Fruit fly (Drosophila melanogaster): ENCODE results near the gene Crag.

Crag gene

DNA sequence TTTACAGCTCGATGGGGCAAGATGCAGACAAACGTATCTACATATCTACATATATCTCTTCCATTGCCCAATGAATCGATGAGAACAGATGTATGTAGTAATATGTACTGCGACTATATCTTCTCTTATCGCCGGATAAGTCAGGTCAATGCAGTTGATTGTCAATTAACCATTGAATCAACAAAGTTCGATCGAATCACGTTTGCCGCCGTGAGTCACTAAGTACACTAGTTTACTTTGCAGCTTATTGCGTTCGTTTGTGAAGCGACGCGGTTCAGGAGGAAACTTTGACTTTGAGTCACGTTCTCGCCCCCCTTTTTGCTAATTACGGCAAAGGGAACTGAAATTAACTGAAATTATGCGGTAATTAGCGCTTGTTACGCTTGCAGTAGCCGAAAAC, 11.0 kb upstream of the Crag start (continued):
- TF ChIP-seq CG32006 (GFP tag; optimal IDR thresholded peaks at IDR 0.05) (no peak), fd59A (GFP tag; optimal IDR thresholded peaks at IDR 0.05) (no peak), CG10669 (GFP tag; optimal IDR thresholded peaks at IDR 0.05) (peak; percentile 35), fkh (GFP tag; optimal IDR thresholded peaks at IDR 0.05) (no peak), Sox14 (GFP tag; optimal IDR thresholded peaks at IDR 0.05) (no peak), CG6792 (GFP tag; optimal IDR thresholded peaks at IDR 0.05) (no peak), Eip93F (GFP tag; optimal IDR thresholded peaks at IDR 0.05) (no peak)

DNA sequence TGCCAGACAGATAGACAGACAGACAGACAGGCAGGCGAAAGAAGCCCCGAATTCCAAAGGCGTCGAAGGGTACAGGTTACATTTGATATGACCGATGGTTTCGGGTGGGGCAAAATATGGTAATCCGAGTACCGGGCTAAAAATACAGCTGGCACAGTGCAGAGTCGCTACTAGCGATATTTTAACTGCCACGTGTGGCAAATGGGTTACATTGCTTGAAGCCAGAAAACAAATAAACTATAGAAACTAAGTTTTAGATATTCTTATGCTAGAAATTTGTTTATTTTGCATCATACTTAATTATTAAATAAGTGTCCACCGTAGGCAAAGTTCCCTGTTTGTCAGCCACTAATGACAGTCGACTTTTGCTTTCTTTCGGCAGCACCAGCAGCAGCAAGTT, 8.7 kb upstream of the Crag start:
- no peak for TF ChIP-seq pdm3 (GFP tag; optimal IDR thresholded peaks at IDR 0.05)
- TF ChIP-seq Eip78C (GFP tag) = peak; percentile 43
- no peak for TF ChIP-seq dsx (GFP tag; optimal IDR thresholded peaks at IDR 0.05; ENCODE audit: poor library complexity, severe bottlenecking)

DNA sequence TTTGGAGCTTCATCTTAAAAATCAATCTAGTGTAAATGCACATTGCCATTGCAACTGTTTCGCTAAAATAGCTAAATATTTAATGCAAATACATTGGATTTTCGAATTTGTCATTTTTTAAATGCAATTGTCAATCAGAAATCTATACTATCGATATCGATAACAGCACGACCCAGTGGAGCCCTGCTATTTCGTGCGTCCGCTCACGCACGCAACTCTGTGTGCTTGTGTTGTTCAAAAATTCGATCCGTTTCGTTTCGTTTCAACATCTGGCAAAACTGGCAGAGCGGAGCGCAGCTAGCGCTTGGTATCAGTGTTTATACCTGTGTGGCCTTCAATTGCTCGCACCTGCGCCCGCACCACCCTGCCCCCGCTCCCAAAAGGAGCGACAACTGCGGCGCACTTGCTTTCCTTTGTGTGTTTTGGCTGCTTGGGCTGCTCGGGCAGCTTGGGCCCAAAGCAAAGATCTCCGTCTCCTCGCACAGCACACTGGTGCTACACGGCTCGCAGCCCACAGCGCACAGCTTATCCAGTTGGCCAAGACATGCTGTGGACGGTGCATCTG, 3.1 kb upstream of the Crag start, which contains the start of gene CG12081:
Gene CG12081 (plus strand): TSS at position 205 of the 565 bp plus-strand sequence.
- TF ChIP-seq fkh (GFP tag; optimal IDR thresholded peaks at IDR 0.05) = peak; percentile 48
- no peak for TF ChIP-seq CG11294 (GFP tag; IDR thresholded peaks at IDR 0.05)
- TF ChIP-seq achi (GFP tag; optimal IDR thresholded peaks at IDR 0.05) = peak; percentile 46
- peak; percentile 54 for TF ChIP-seq Sox14 (GFP tag; optimal IDR thresholded peaks at IDR 0.05)
- peak; percentile 44 for TF ChIP-seq Eip78C (GFP tag)
- TF ChIP-seq Eip75B (GFP tag; optimal IDR thresholded peaks at IDR 0.05) = no peak
- peak; percentile 24 for TF ChIP-seq esn (GFP tag; optimal IDR thresholded peaks at IDR 0.05)
- 0 out of 3 replicates have a peak, but pooled peaks have one; percentile 7 for TF ChIP-seq CG6163 (GFP tag; IDR thresholded peaks at IDR 0.05)
- TF ChIP-seq lz (GFP tag; optimal IDR thresholded peaks at IDR 0.05) = peak; percentile 19

- TF ChIP-seq Met (GFP tag; optimal IDR thresholded peaks at IDR 0.05) (peak; percentile 36), CG15336 (GFP tag; IDR thresholded peaks at IDR 0.05) (no peak), net (GFP tag; optimal IDR thresholded peaks at IDR 0.05) (peak; percentile 48), ss (GFP tag; optimal IDR thresholded peaks at IDR 0.05) (peak; percentile 87 to 92), pdm3 (GFP tag; optimal IDR thresholded peaks at IDR 0.05) (no peak), CG6792 (GFP tag; optimal IDR thresholded peaks at IDR 0.05) (no peak), acj6 (GFP tag; optimal IDR thresholded peaks at IDR 0.05) (no peak), CG8319 (GFP tag; optimal IDR thresholded peaks at IDR 0.05) (no peak), OdsH (GFP tag; optimal IDR thresholded peaks at IDR 0.05) (no peak), dsx (GFP tag; optimal IDR thresholded peaks at IDR 0.05; ENCODE audit: poor library complexity, severe bottlenecking) (peak; percentile 68), cyc (GFP tag; optimal IDR thresholded peaks at IDR 0.05) (peak; percentile 6), Smox (GFP tag; optimal IDR thresholded peaks at IDR 0.05) (no peak), CG6276 (GFP tag; optimal IDR thresholded peaks at IDR 0.05) (peak; percentile 83), salr (GFP tag; optimal IDR thresholded peaks at IDR 0.05) (no peak), CG10669 (GFP tag; optimal IDR thresholded peaks at IDR 0.05) (peak; percentile 56), fkh (GFP tag; optimal IDR thresholded peaks at IDR 0.05) (no peak), CG7368 (GFP tag; optimal IDR thresholded peaks at IDR 0.05) (peak; percentile 31), Hr4 (GFP tag; optimal IDR thresholded peaks at IDR 0.05) (peak; percentile 38), Sox14 (GFP tag; optimal IDR thresholded peaks at IDR 0.05) (peak; percentile 16), Ets21C (GFP tag; optimal IDR thresholded peaks at IDR 0.05) (peak; percentile 10), Sox15 (GFP tag; optimal IDR thresholded peaks at IDR 0.05) (no peak), CG3919 (GFP tag; optimal IDR thresholded peaks at IDR 0.05) (peak; percentile 44), CG8632 (GFP tag; optimal IDR thresholded peaks at IDR 0.05) (no peak), CG31627 (GFP tag; optimal IDR thresholded peaks at IDR 0.05) (peak; percentile 9), Eip78C (GFP tag) (peak; percentile 72), Eip93F (GFP tag; optimal IDR thresholded peaks at IDR 0.05) (no peak), CG6163 (GFP tag; IDR thresholded peaks at IDR 0.05) (peak; percentile 38; the same call in 2 of the 3 replicates), fd85E (GFP tag; optimal IDR thresholded peaks at IDR 0.05) (no peak), Hr39 (GFP tag; optimal IDR thresholded peaks at IDR 0.05) (peak; percentile 9), spab (GFP tag; optimal IDR thresholded peaks at IDR 0.05) (peak; percentile 62), Gug (GFP tag; IDR thresholded peaks at IDR 0.05) (0 out of 2 replicates have a peak, but pooled peaks have one; percentile 18), CG32006 (GFP tag; optimal IDR thresholded peaks at IDR 0.05) (peak; percentile 49), CG10631 (GFP tag; optimal IDR thresholded peaks at IDR 0.05) (no peak), CG6854 (GFP tag; optimal IDR thresholded peaks at IDR 0.05) (peak; percentile 47), esn (GFP tag; optimal IDR thresholded peaks at IDR 0.05) (peak; percentile 38), CG34406 (GFP tag; optimal IDR thresholded peaks at IDR 0.05) (no peak), Ets96B (tag; optimal IDR thresholded peaks at IDR 0.05) (peak; percentile 2)
Observed at dm6 chrX:8592437-8593158, 767 bp downstream of the Crag start.
